Worm (Caenorhabditis elegans) whole organism, L1 larva: ENCODE results near the gene R08E5.1.

Experiments used
- C04F5.9 ChIP-seq: sonication (generic microtip); optimal IDR thresholded peaks from 2 replicates; lab custom pipeline; 2016; ENCODE audit warnings: missing genetic modification characterization, missing compliant biosample characterization
- F16B12.6 ChIP-seq: fragments of 150-350 bp; optimal IDR thresholded peaks from 2 replicates; lab custom pipeline; 2014; ENCODE audit warnings: missing biosample characterization, missing genetic modification characterization
- aha-1 ChIP-seq: fragments of 150-350 bp; optimal IDR thresholded peaks from 2 replicates; lab custom pipeline; 2014; ENCODE audit warnings: missing biosample characterization, missing genetic modification characterization
- alr-1 ChIP-seq: fragments of 200-800 bp; sonication (Bioruptor generic); optimal IDR thresholded peaks from 2 replicates; lab custom pipeline; 2018; ENCODE audit warnings: borderline replicate concordance, mild to moderate bottlenecking, missing genetic modification characterization, missing compliant biosample characterization
- ama-1 ChIP-seq: fragments of 150-350 bp; optimal IDR thresholded peaks from 2 replicates; lab custom pipeline; 2014
- blmp-1 ChIP-seq: fragments of 150-350 bp; optimal IDR thresholded peaks from 2 replicates; lab custom pipeline; 2014; ENCODE audit warnings: missing biosample characterization, missing genetic modification characterization
- ceh-63 ChIP-seq: fragments of 200-800 bp; sonication (Bioruptor generic); optimal IDR thresholded peaks from 2 replicates; lab custom pipeline; 2018; ENCODE audit warnings: mild to moderate bottlenecking, missing genetic modification characterization, missing compliant biosample characterization
- ceh-88 ChIP-seq: fragments of 200-800 bp; sonication (Bioruptor generic); IDR thresholded peaks from 2 replicates; pipeline ENCODE4 v1.3.6; 2022; ENCODE audit warnings: missing genetic modification characterization, missing compliant biosample characterization
- ceh-90 ChIP-seq: sonication (generic microtip); optimal IDR thresholded peaks from 2 replicates; lab custom pipeline; 2016; ENCODE audit warnings: missing genetic modification characterization, missing compliant biosample characterization
- dpl-1 ChIP-seq, 3 experiments: fragments of 150-350 bp in 2 of 3; sonication (generic microtip) in 1 of 3; optimal IDR thresholded peaks; 2 replicates each; lab custom pipeline; 2014 to 2017; ENCODE audit warnings: missing biosample characterization in 3 of 3, missing genetic modification characterization in 3 of 3, missing genetic modification reagents in 3 of 3
- efl-1 ChIP-seq, 4 experiments: fragments of 150-350 bp; optimal IDR thresholded peaks in 3 of 4; peaks in 1 of 4; 1 replicate in 1 of 4; 2 replicates in 3 of 4; lab custom pipeline; 2014; ENCODE audit warnings: missing biosample characterization in 2 of 4, missing genetic modification characterization in 2 of 4, missing genetic modification reagents in 2 of 4
- efl-3 ChIP-seq: fragments of 200-800 bp; sonication (Bioruptor generic); optimal IDR thresholded peaks from 2 replicates; lab custom pipeline; 2018; ENCODE audit warnings: mild to moderate bottlenecking, missing genetic modification characterization, missing compliant biosample characterization
- egl-13 ChIP-seq: sonication (generic microtip); optimal IDR thresholded peaks from 2 replicates; lab custom pipeline; 2016; ENCODE audit warnings: missing genotype, missing genetic modification reagents, missing genetic modification characterization, missing compliant biosample characterization
- egl-27 ChIP-seq, 2 experiments: fragments of 150-350 bp in 1 of 2; sonication (generic microtip); optimal IDR thresholded peaks; 3 replicates each; lab custom pipeline; 2017 to 2018; ENCODE audit warnings: missing biosample characterization in 2 of 2, missing genetic modification characterization in 2 of 2, missing genetic modification reagents in 2 of 2
- elt-3 ChIP-seq, 6 experiments: fragments of 150-350 bp in 1 of 6; sonication (generic microtip); optimal IDR thresholded peaks; 2 replicates each; lab custom pipeline; 2017 to 2018; ENCODE audit warnings: missing biosample characterization in 6 of 6, missing genetic modification characterization in 6 of 6, inconsistent platforms in 1 of 6
- fkh-10 ChIP-seq: sonication (generic microtip); optimal IDR thresholded peaks from 2 replicates; lab custom pipeline; 2017; ENCODE audit warnings: missing biosample characterization, missing genetic modification reagents, missing genetic modification characterization
- fkh-8 ChIP-seq: sonication (generic microtip); optimal IDR thresholded peaks from 2 replicates; lab custom pipeline; 2016; ENCODE audit warnings: mild to moderate bottlenecking, missing genetic modification characterization, missing compliant biosample characterization
- fos-1 ChIP-seq: fragments of 150-350 bp; optimal IDR thresholded peaks from 2 replicates; lab custom pipeline; 2014; ENCODE audit warnings: missing biosample characterization, missing genetic modification characterization
- grh-1 ChIP-seq: fragments of 200-800 bp; sonication (Bioruptor generic); IDR thresholded peaks from 2 replicates; pipeline ENCODE4 v1.3.6; 2022; ENCODE audit warnings: missing genetic modification reagents, missing genetic modification characterization, missing compliant biosample characterization
- hpl-2 ChIP-seq: fragments of 150-350 bp; optimal IDR thresholded peaks from 2 replicates; lab custom pipeline; 2014; ENCODE audit warnings: missing biosample characterization, missing genetic modification reagents, missing genetic modification characterization
- irx-1 ChIP-seq: sonication (generic microtip); optimal IDR thresholded peaks from 2 replicates; lab custom pipeline; 2016; ENCODE audit warnings: missing genetic modification characterization, missing compliant biosample characterization
- isw-1 ChIP-seq: fragments of 200-800 bp; sonication (Bioruptor generic); IDR thresholded peaks from 2 replicates; pipeline ENCODE4 v1.3.6; 2022; ENCODE audit warnings: missing genetic modification characterization, missing compliant biosample characterization
- lin-13 ChIP-seq: fragments of 150-350 bp; optimal IDR thresholded peaks from 2 replicates; lab custom pipeline; 2014; ENCODE audit warnings: missing biosample characterization, missing genetic modification reagents, missing genetic modification characterization
- lin-14 ChIP-seq: fragments of 200-800 bp; sonication (Bioruptor generic); optimal IDR thresholded peaks from 2 replicates; lab custom pipeline; 2018; ENCODE audit warnings: mild to moderate bottlenecking, missing genetic modification characterization, moderate library complexity, missing compliant biosample characterization
- lin-39 ChIP-seq: fragments of 150-350 bp; optimal IDR thresholded peaks from 2 replicates; lab custom pipeline; 2014; ENCODE audit warnings: missing biosample characterization, missing genetic modification reagents, missing genetic modification characterization
- lir-3 ChIP-seq: sonication (generic microtip); optimal IDR thresholded peaks from 2 replicates; lab custom pipeline; 2016; ENCODE audit warnings: mild to moderate bottlenecking, missing genetic modification characterization, moderate library complexity, missing compliant biosample characterization; ENCODE audit not compliant: poor library complexity
- lsy-2 ChIP-seq, 2 experiments: fragments of 150-350 bp; optimal IDR thresholded peaks; 2 replicates each; lab custom pipeline; 2014; ENCODE audit warnings: missing biosample characterization in 2 of 2, missing genetic modification characterization in 2 of 2
- mab-9 ChIP-seq: fragments of 200-800 bp; sonication (Bioruptor generic); IDR thresholded peaks from 2 replicates; pipeline ENCODE4 v1.3.6; 2022; ENCODE audit warnings: missing genetic modification reagents, missing genetic modification characterization, missing compliant biosample characterization
- mep-1 ChIP-seq: fragments of 150-350 bp; optimal IDR thresholded peaks from 2 replicates; lab custom pipeline; 2014; ENCODE audit warnings: missing biosample characterization, missing genetic modification characterization
- nhr-11 ChIP-seq: fragments of 150-350 bp; optimal IDR thresholded peaks from 2 replicates; lab custom pipeline; 2014; ENCODE audit warnings: missing biosample characterization, missing genetic modification characterization
- nhr-12 ChIP-seq: sonication (generic microtip); optimal IDR thresholded peaks from 2 replicates; lab custom pipeline; 2017; ENCODE audit warnings: missing biosample characterization, missing genetic modification characterization
- nhr-19 ChIP-seq: fragments of 200-800 bp; sonication (Bioruptor generic); conservative IDR thresholded peaks from 2 replicates; pipeline ENCODE4 v1.3.6; 2022; ENCODE audit warnings: missing genetic modification characterization, missing compliant biosample characterization
- nhr-237 ChIP-seq: fragments of 150-350 bp; optimal IDR thresholded peaks from 2 replicates; lab custom pipeline; 2014; ENCODE audit warnings: missing biosample characterization, missing genetic modification characterization
- nhr-28 ChIP-seq: fragments of 150-350 bp; optimal IDR thresholded peaks from 2 replicates; lab custom pipeline; 2014; ENCODE audit warnings: missing biosample characterization, missing genetic modification characterization
- nhr-71 ChIP-seq: sonication (generic microtip); optimal IDR thresholded peaks from 2 replicates; lab custom pipeline; 2016; ENCODE audit warnings: mild to moderate bottlenecking, missing genetic modification characterization, moderate library complexity, missing compliant biosample characterization
- nhr-76 ChIP-seq: sonication (generic microtip); optimal IDR thresholded peaks from 2 replicates; lab custom pipeline; 2017; ENCODE audit warnings: missing biosample characterization, missing genetic modification characterization
- nhr-77 ChIP-seq: fragments of 150-350 bp; optimal IDR thresholded peaks from 2 replicates; lab custom pipeline; 2014; ENCODE audit warnings: missing biosample characterization, missing genetic modification characterization
- nhr-90 ChIP-seq: sonication (generic microtip); optimal IDR thresholded peaks from 2 replicates; lab custom pipeline; 2016; ENCODE audit warnings: mild to moderate bottlenecking, missing genetic modification characterization, missing compliant biosample characterization; ENCODE audit not compliant: poor library complexity
- pag-3 ChIP-seq: sonication (generic microtip); optimal IDR thresholded peaks from 2 replicates; lab custom pipeline; 2017; ENCODE audit warnings: missing genetic modification characterization, mild to moderate bottlenecking, missing compliant biosample characterization, antibody characterized with exemption, borderline replicate concordance; ENCODE audit not compliant: insufficient read depth
- pqm-1 ChIP-seq: sonication (generic microtip); optimal IDR thresholded peaks from 3 replicates; lab custom pipeline; 2017; ENCODE audit warnings: missing biosample characterization, missing genetic modification characterization
- rnt-1 ChIP-seq: sonication (generic microtip); optimal IDR thresholded peaks from 2 replicates; lab custom pipeline; 2016; ENCODE audit warnings: mild to moderate bottlenecking, missing genetic modification characterization, moderate library complexity, missing compliant biosample characterization
- snu-23 ChIP-seq: sonication (generic microtip); optimal IDR thresholded peaks from 2 replicates; lab custom pipeline; 2016; ENCODE audit warnings: missing genetic modification characterization, missing compliant biosample characterization
- sptf-1 ChIP-seq: fragments of 150-350 bp; optimal IDR thresholded peaks from 2 replicates; lab custom pipeline; 2014; ENCODE audit warnings: missing biosample characterization, missing genetic modification characterization
- sup-37 ChIP-seq: fragments of 200-800 bp; sonication (Bioruptor generic); optimal IDR thresholded peaks from 2 replicates; lab custom pipeline; 2018; ENCODE audit warnings: mild to moderate bottlenecking, missing genetic modification characterization, missing compliant biosample characterization
- swsn-7 ChIP-seq: sonication (generic microtip); optimal IDR thresholded peaks from 2 replicates; lab custom pipeline; 2016; ENCODE audit warnings: missing genetic modification characterization, missing compliant biosample characterization
- tbx-2 ChIP-seq: sonication (generic microtip); optimal IDR thresholded peaks from 2 replicates; lab custom pipeline; 2016; ENCODE audit warnings: missing genetic modification characterization, missing compliant biosample characterization
- tlp-1 ChIP-seq: fragments of 150-350 bp; optimal IDR thresholded peaks from 2 replicates; lab custom pipeline; 2014; ENCODE audit warnings: missing biosample characterization, missing genetic modification characterization
- unc-30 ChIP-seq: sonication (generic microtip); optimal IDR thresholded peaks from 2 replicates; lab custom pipeline; 2017; ENCODE audit warnings: missing biosample characterization, missing genetic modification characterization
- unc-62 ChIP-seq: fragments of 150-350 bp; optimal IDR thresholded peaks from 2 replicates; lab custom pipeline; 2014; ENCODE audit warnings: missing biosample characterization, missing genetic modification reagents, missing genetic modification characterization
- unc-98 ChIP-seq: fragments of 200-800 bp; sonication (Bioruptor generic); IDR thresholded peaks from 2 replicates; pipeline ENCODE4 v1.3.6; 2022; ENCODE audit warnings: missing genetic modification characterization, missing compliant biosample characterization
- vab-15 ChIP-seq: sonication (generic microtip); optimal IDR thresholded peaks from 2 replicates; lab custom pipeline; 2017; ENCODE audit warnings: missing genotype, mild to moderate bottlenecking, missing genetic modification characterization, missing compliant biosample characterization

The R08E5.1 gene

DNA sequence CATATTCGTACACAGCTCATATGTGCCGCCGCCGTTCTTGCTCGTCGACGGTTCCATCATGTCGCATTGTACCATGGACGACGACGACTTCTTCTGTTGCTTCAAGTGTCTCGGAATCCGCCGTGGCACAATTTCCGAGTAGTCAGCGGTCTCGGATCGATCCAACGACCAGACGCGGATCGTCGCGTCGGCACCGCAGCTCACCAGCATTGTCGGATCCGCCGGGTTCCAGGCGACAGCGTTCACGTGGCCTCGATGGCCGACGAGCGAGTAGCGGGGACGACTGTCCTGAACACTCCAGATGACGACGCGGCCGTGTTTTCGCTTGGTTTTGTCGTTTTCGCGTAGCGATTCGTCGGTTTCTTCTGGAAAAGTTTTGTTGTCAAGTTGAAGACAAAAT, 21.0 kb downstream of the R08E5.1 start:
- TF ChIP-seq egl-27 (tag; optimal IDR thresholded peaks at IDR 0.05; lab: Kevin White, UChicago) (no peak), efl-1 (optimal IDR thresholded peaks at IDR 0.05; lab: Kevin White, UChicago) (no peak), efl-1 (GFP tag; optimal IDR thresholded peaks at IDR 0.05 in 1 of 2; lab: Kevin White, UChicago) (peak in 1 of 2 experiments; percentile 67), hpl-2 (no peak), snu-23 (no peak), nhr-19 (GFP tag; lab: Robert Waterston, UW) (no peak)

DNA sequence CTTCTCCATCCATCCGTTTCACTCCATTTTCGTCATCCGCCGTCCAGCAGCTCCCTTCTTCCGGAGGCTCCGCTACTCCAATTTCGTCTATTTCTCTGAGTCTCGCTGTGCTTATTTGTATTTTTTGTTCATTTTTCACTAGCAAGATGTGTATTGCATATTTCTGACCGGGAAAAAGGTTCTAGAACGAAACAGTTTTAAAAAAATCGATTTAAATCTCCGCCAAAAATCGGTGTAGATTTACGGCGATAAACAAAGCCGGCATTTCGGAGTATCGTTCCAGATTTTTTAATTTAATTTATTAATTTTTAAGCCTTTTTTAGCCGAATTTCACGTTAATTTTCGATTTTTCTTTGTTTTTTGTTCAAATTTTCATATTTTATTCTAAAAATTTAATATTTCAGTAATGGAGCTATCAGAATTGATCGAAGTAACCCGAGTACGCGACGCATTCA, 28.1 kb downstream of the R08E5.1 start, which contains the start of gene mtm-9:
Gene mtm-9 (plus strand): TSS at position 405 of the 455 bp plus-strand sequence.
- TF ChIP-seq F16B12.6 (tag; lab: Kevin White, UChicago) = no peak
- no peak for TF ChIP-seq efl-3 (GFP tag; lab: Kevin White, UChicago)
- peak; percentile 36 for TF ChIP-seq fkh-8 (tag; lab: Kevin White, UChicago)
- no peak for TF ChIP-seq sup-37 (GFP tag; lab: Kevin White, UChicago)
- peak; percentile 91 to 94 (median 93) for TF ChIP-seq dpl-1 (GFP tag; optimal IDR thresholded peaks at IDR 0.05; lab: Kevin White, UChicago)
- TF ChIP-seq irx-1 = peak; percentile 46
- TF ChIP-seq lin-39 = no peak
- TF ChIP-seq elt-3 (tag; optimal IDR thresholded peaks at IDR 0.05; lab: Kevin White, UChicago) = peak in 1 of 6 experiments; percentile 57
- peak; percentile 42 for TF ChIP-seq mep-1 (tag; lab: Kevin White, UChicago)
- TF ChIP-seq grh-1 (GFP tag; lab: Robert Waterston, UW) = no peak
- TF ChIP-seq efl-1 (optimal IDR thresholded peaks at IDR 0.05; lab: Kevin White, UChicago) = peak; percentile 52 to 93
- peak; percentile 93 to 99 for TF ChIP-seq efl-1 (GFP tag; optimal IDR thresholded peaks at IDR 0.05 in 1 of 2; lab: Kevin White, UChicago)
- TF ChIP-seq nhr-90 = peak; percentile 40
- no peak for TF ChIP-seq nhr-28 (tag; lab: Kevin White, UChicago)
- no peak for TF ChIP-seq mab-9 (GFP tag; lab: Robert Waterston, UW)
- no peak for TF ChIP-seq lir-3 (tag; lab: Kevin White, UChicago)
- TF ChIP-seq alr-1 (tag; lab: Kevin White, UChicago) = no peak
- no peak for TF ChIP-seq pqm-1
- no peak for TF ChIP-seq nhr-71 (tag; lab: Kevin White, UChicago)
- TF ChIP-seq isw-1 (GFP tag; lab: Robert Waterston, UW) = peak; percentile 27
- peak; percentile 57 for TF ChIP-seq snu-23
- TF ChIP-seq egl-13 = no peak
- TF ChIP-seq lin-14 = no peak
- TF ChIP-seq unc-30 (tag; lab: Kevin White, UChicago) = no peak
- peak; percentile 55 for TF ChIP-seq blmp-1 (tag; lab: Kevin White, UChicago)
- TF ChIP-seq unc-98 (GFP tag; lab: Robert Waterston, UW) = no peak
- no peak for TF ChIP-seq sptf-1
- TF ChIP-seq ceh-90 (tag; lab: Kevin White, UChicago) = no peak
- TF ChIP-seq ceh-88 (GFP tag; lab: Robert Waterston, UW) = no peak
- TF ChIP-seq swsn-7 = peak; percentile 40
- TF ChIP-seq fos-1 = no peak
- TF ChIP-seq nhr-76 (tag; lab: Kevin White, UChicago) = no peak
- TF ChIP-seq nhr-12 (tag; lab: Kevin White, UChicago) = no peak
- peak; percentile 17 for TF ChIP-seq nhr-77 (tag; lab: Kevin White, UChicago)
- no peak for TF ChIP-seq vab-15
- no peak for TF ChIP-seq rnt-1 (tag; lab: Kevin White, UChicago)
- TF ChIP-seq lsy-2 (tag; optimal IDR thresholded peaks at IDR 0.05; lab: Kevin White, UChicago) = peak; percentile 47 to 82
- TF ChIP-seq pag-3 (tag; lab: Kevin White, UChicago) = no peak
- no peak for TF ChIP-seq ceh-63
- TF ChIP-seq C04F5.9 (tag; lab: Kevin White, UChicago) = no peak
- TF ChIP-seq nhr-237 = no peak
- TF ChIP-seq unc-62 (GFP tag; lab: Kevin White, UChicago) = no peak
- TF ChIP-seq ama-1 (lab: Kevin White, UChicago) = no peak
- TF ChIP-seq fkh-10 (GFP tag; lab: Kevin White, UChicago) = no peak
- TF ChIP-seq aha-1 = no peak
- peak; percentile 36 for TF ChIP-seq tbx-2
- no peak for TF ChIP-seq nhr-11
- no peak for TF ChIP-seq tlp-1 (tag; lab: Kevin White, UChicago)
- TF ChIP-seq lin-13 = peak; percentile 10
